Worm (Caenorhabditis elegans): ENCODE measurements around the gene col-95.

- no peak for TF ChIP-seq pha-4 (tag; optimal IDR thresholded peaks at IDR 0.05)
- no peak for TF ChIP-seq ahr-1 (tag; optimal IDR thresholded peaks at IDR 0.05)
- no peak for TF ChIP-seq ref-2 (tag; optimal IDR thresholded peaks at IDR 0.05)
- no peak for TF ChIP-seq rnt-1 (tag; optimal IDR thresholded peaks at IDR 0.05)
- TF ChIP-seq ceh-31 (tag; optimal IDR thresholded peaks at IDR 0.05), result no peak
- no peak for TF ChIP-seq pag-3 (tag; optimal IDR thresholded peaks at IDR 0.05; ENCODE audit: borderline replicate concordance)
- TF ChIP-seq ama-1 (optimal IDR thresholded peaks at IDR 0.05), result no peak
- no peak for TF ChIP-seq fkh-10 (GFP tag; optimal IDR thresholded peaks at IDR 0.05)
- TF ChIP-seq unc-55 (GFP tag; optimal IDR thresholded peaks at IDR 0.05), result no peak
- TF ChIP-seq elt-2 (tag; optimal IDR thresholded peaks at IDR 0.05), result no peak
- no peak for TF ChIP-seq ceh-24 (tag; optimal IDR thresholded peaks at IDR 0.05)
- no peak for TF ChIP-seq ceh-34 (tag; optimal IDR thresholded peaks at IDR 0.05)
- no peak for TF ChIP-seq nhr-11 (tag; optimal IDR thresholded peaks at IDR 0.05)
These were observed 43.1 kb upstream of the col-95 start for ce11 chrIII:11660736-11661135.

Data from whole organism, late embryonic.